Worm (Caenorhabditis elegans) whole organism, young adult: Measurements from ENCODE around the gene R10E11.5.

Experiments
- D2030.7 ChIP-seq: fragments of 200-800 bp; sonication (Bioruptor generic); IDR thresholded peaks from 2 replicates; pipeline ENCODE4 v1.3.6; 2022; ENCODE audit warnings: missing genetic modification reagents, missing genetic modification characterization, missing compliant biosample characterization
- F33H1.4 ChIP-seq: fragments of 200-800 bp; sonication (Bioruptor generic); IDR thresholded peaks from 2 replicates; pipeline ENCODE4 v1.3.6; 2022; ENCODE audit warnings: missing genetic modification reagents, missing genetic modification characterization, missing compliant biosample characterization
- F49E8.2 ChIP-seq: sonication (generic microtip); optimal IDR thresholded peaks from 3 replicates; lab custom pipeline; 2017; ENCODE audit warnings: missing genetic modification characterization, mild to moderate bottlenecking, missing compliant biosample characterization, antibody characterized with exemption, moderate library complexity; ENCODE audit not compliant: insufficient read depth
- F52B5.7 ChIP-seq: sonication (generic microtip); optimal IDR thresholded peaks from 2 replicates; lab custom pipeline; 2016; ENCODE audit warnings: mild to moderate bottlenecking, missing genetic modification characterization, missing compliant biosample characterization
- F55B11.4 ChIP-seq: sonication (generic microtip); optimal IDR thresholded peaks from 2 replicates; lab custom pipeline; 2016; ENCODE audit warnings: missing compliant biosample characterization, missing genetic modification characterization, borderline replicate concordance; ENCODE audit not compliant: insufficient read depth
- F57A8.1 ChIP-seq: fragments of 200-800 bp; sonication (Bioruptor generic); optimal IDR thresholded peaks from 2 replicates; lab custom pipeline; 2018; ENCODE audit warnings: mild to moderate bottlenecking, missing genetic modification characterization, moderate library complexity, missing compliant biosample characterization
- Y53G8AR.9 ChIP-seq: fragments of 200-800 bp; sonication (Bioruptor generic); conservative IDR thresholded peaks from 2 replicates; pipeline ENCODE4 v1.3.6; 2022; ENCODE audit warnings: missing genetic modification reagents, missing genetic modification characterization, missing compliant biosample characterization
- Y56A3A.18 ChIP-seq: fragments of 200-800 bp; sonication (Bioruptor generic); IDR thresholded peaks from 2 replicates; pipeline ENCODE4 v1.3.6; 2022; ENCODE audit warnings: missing genetic modification reagents, missing genetic modification characterization, missing compliant biosample characterization
- ama-1 ChIP-seq, 3 experiments: fragments of 150-350 bp in 1 of 3; sonication (generic microtip) in 2 of 3; optimal IDR thresholded peaks; 2 replicates each; lab custom pipeline; 2014 to 2018; ENCODE audit warnings: missing biosample characterization in 2 of 3, missing genetic modification characterization in 2 of 3, missing genetic modification reagents in 2 of 3
- athp-1 ChIP-seq: sonication (generic microtip); optimal IDR thresholded peaks from 2 replicates; lab custom pipeline; 2017; ENCODE audit warnings: mild to moderate bottlenecking, missing genetic modification characterization, missing compliant biosample characterization
- bed-1 ChIP-seq: fragments of 200-800 bp; sonication (Bioruptor generic); IDR thresholded peaks from 2 replicates; pipeline ENCODE4 v1.3.6; 2022; ENCODE audit warnings: missing genetic modification reagents, missing genetic modification characterization, missing compliant biosample characterization
- ceh-27 ChIP-seq: fragments of 200-800 bp; sonication (Bioruptor generic); optimal IDR thresholded peaks from 2 replicates; lab custom pipeline; 2018; ENCODE audit warnings: mild to moderate bottlenecking, missing genetic modification characterization, moderate library complexity, missing compliant biosample characterization
- ceh-91 ChIP-seq: fragments of 200-800 bp; sonication (Bioruptor generic); IDR thresholded peaks from 2 replicates; pipeline ENCODE4 v1.3.6; 2022; ENCODE audit warnings: missing genetic modification reagents, missing genetic modification characterization, missing compliant biosample characterization
- dpff-1 ChIP-seq: sonication (generic microtip); optimal IDR thresholded peaks from 2 replicates; lab custom pipeline; 2017; ENCODE audit warnings: mild to moderate bottlenecking, missing genetic modification characterization, missing compliant biosample characterization
- dpl-1 ChIP-seq: fragments of 150-350 bp; optimal IDR thresholded peaks from 2 replicates; lab custom pipeline; 2014; ENCODE audit warnings: missing biosample characterization, missing genetic modification reagents, missing genetic modification characterization
- efl-1 ChIP-seq: fragments of 150-350 bp; optimal IDR thresholded peaks from 2 replicates; lab custom pipeline; 2014; ENCODE audit warnings: missing biosample characterization, missing genetic modification reagents, missing genetic modification characterization
- ets-4 ChIP-seq: fragments of 200-800 bp; sonication (Bioruptor generic); optimal IDR thresholded peaks from 2 replicates; lab custom pipeline; 2018; ENCODE audit warnings: mild to moderate bottlenecking, missing genetic modification characterization, missing compliant biosample characterization
- fkh-3 ChIP-seq: sonication (generic microtip); optimal IDR thresholded peaks from 2 replicates; lab custom pipeline; 2016; ENCODE audit warnings: mild to moderate bottlenecking, missing genetic modification characterization, missing compliant biosample characterization
- him-1 ChIP-seq: sonication (generic microtip); optimal IDR thresholded peaks from 2 replicates; lab custom pipeline; 2016; ENCODE audit warnings: missing genotype, missing genetic modification reagents, missing genetic modification characterization, missing compliant biosample characterization
- hmg-1.2 ChIP-seq: fragments of 200-800 bp; sonication (Bioruptor generic); IDR thresholded peaks from 2 replicates; pipeline ENCODE4 v1.3.6; 2022; ENCODE audit warnings: missing genetic modification reagents, missing genetic modification characterization, missing compliant biosample characterization
- hrde-1 ChIP-seq: sonication (generic microtip); optimal IDR thresholded peaks from 2 replicates; lab custom pipeline; 2016; ENCODE audit warnings: missing genetic modification characterization, mild to moderate bottlenecking, missing compliant biosample characterization, moderate library complexity, missing genotype, missing genetic modification reagents, borderline replicate concordance
- let-607 ChIP-seq, 2 experiments: fragments of 200-800 bp in 1 of 2; sonication (Bioruptor generic) in 1 of 2; sonication (generic microtip) in 1 of 2; optimal IDR thresholded peaks; 2 replicates each; lab custom pipeline; 2016 to 2018; ENCODE audit warnings: mild to moderate bottlenecking in 2 of 2, missing compliant biosample characterization in 2 of 2, missing genetic modification characterization in 2 of 2, moderate library complexity in 2 of 2, missing genotype in 1 of 2
- lin-35 ChIP-seq, 3 experiments: fragments of 150-350 bp in 2 of 3; sonication (generic microtip) in 1 of 3; optimal IDR thresholded peaks; 2 replicates each; lab custom pipeline; 2014 to 2018; ENCODE audit warnings: missing biosample characterization in 3 of 3, missing genetic modification characterization in 3 of 3, missing genetic modification reagents in 3 of 3
- lir-1 ChIP-seq: fragments of 200-800 bp; sonication (Bioruptor generic); conservative IDR thresholded peaks from 2 replicates; pipeline ENCODE4 v1.3.6; 2022; ENCODE audit warnings: missing genetic modification reagents, missing genetic modification characterization, missing compliant biosample characterization
- lsl-1 ChIP-seq: fragments of 200-800 bp; sonication (Bioruptor generic); optimal IDR thresholded peaks from 2 replicates; lab custom pipeline; 2018; ENCODE audit warnings: mild to moderate bottlenecking, missing genetic modification characterization, moderate library complexity, missing compliant biosample characterization
- madf-6 ChIP-seq: fragments of 200-800 bp; sonication (Bioruptor generic); IDR thresholded peaks from 2 replicates; pipeline ENCODE4 v1.3.6; 2022; ENCODE audit warnings: missing genetic modification reagents, missing genetic modification characterization, missing compliant biosample characterization
- madf-8 ChIP-seq: fragments of 200-800 bp; sonication (Bioruptor generic); conservative IDR thresholded peaks from 2 replicates; pipeline ENCODE4 v1.3.6; 2022; ENCODE audit warnings: missing genetic modification reagents, missing genetic modification characterization, missing compliant biosample characterization
- mcd-1 ChIP-seq: fragments of 200-800 bp; sonication (Bioruptor generic); IDR thresholded peaks from 2 replicates; pipeline ENCODE4 v1.3.6; 2022; ENCODE audit warnings: missing genetic modification reagents, missing genetic modification characterization, missing compliant biosample characterization
- mxl-1 ChIP-seq: sonication (generic microtip); optimal IDR thresholded peaks from 2 replicates; lab custom pipeline; 2016; ENCODE audit warnings: missing genetic modification characterization, missing compliant biosample characterization
- nfyb-1 ChIP-seq: fragments of 200-800 bp; sonication (Bioruptor generic); IDR thresholded peaks from 2 replicates; pipeline ENCODE4 v1.3.6; 2022; ENCODE audit warnings: missing genetic modification reagents, missing genetic modification characterization, missing compliant biosample characterization
- pbrm-1 ChIP-seq: fragments of 200-800 bp; sonication (Bioruptor generic); IDR thresholded peaks from 2 replicates; pipeline ENCODE4 v1.3.6; 2022; ENCODE audit warnings: missing genetic modification reagents, missing genetic modification characterization, missing compliant biosample characterization
- pha-4 ChIP-seq: fragments of 150-350 bp; sonication (generic microtip); optimal IDR thresholded peaks from 2 replicates; lab custom pipeline; 2014; ENCODE audit warnings: missing biosample characterization, missing genetic modification reagents, missing genetic modification characterization
- rcor-1 ChIP-seq: fragments of 200-800 bp; sonication (Bioruptor generic); IDR thresholded peaks from 2 replicates; pipeline ENCODE4 v1.3.6; 2022; ENCODE audit warnings: missing genetic modification reagents, missing genetic modification characterization, missing compliant biosample characterization
- snpc-1.1 ChIP-seq: sonication (generic microtip); optimal IDR thresholded peaks from 2 replicates; lab custom pipeline; 2017; ENCODE audit warnings: missing genetic modification characterization, mild to moderate bottlenecking, missing compliant biosample characterization, antibody characterized with exemption, moderate library complexity, missing genotype, missing genetic modification reagents; ENCODE audit not compliant: insufficient read depth
- snpc-3.4 ChIP-seq: sonication (generic microtip); optimal IDR thresholded peaks from 2 replicates; lab custom pipeline; 2017; ENCODE audit warnings: missing genetic modification characterization, mild to moderate bottlenecking, missing compliant biosample characterization, antibody characterized with exemption, moderate library complexity, missing genotype, missing genetic modification reagents
- snpc-4 ChIP-seq, 5 experiments: fragments of 150-350 bp in 1 of 5; sonication (generic microtip) in 4 of 5; optimal IDR thresholded peaks; 2 replicates each; lab custom pipeline; 2014 to 2018; ENCODE audit warnings: missing genetic modification characterization in 5 of 5, missing biosample characterization in 3 of 5, antibody characterized with exemption in 2 of 5, mild to moderate bottlenecking in 2 of 5, missing compliant biosample characterization in 2 of 5, missing genotype in 2 of 5, moderate library complexity in 2 of 5, missing genetic modification reagents in 1 of 5
- tlf-1 ChIP-seq: fragments of 200-800 bp; sonication (Bioruptor generic); optimal IDR thresholded peaks from 2 replicates; lab custom pipeline; 2018; ENCODE audit warnings: mild to moderate bottlenecking, missing genetic modification characterization, missing compliant biosample characterization
- unc-130 ChIP-seq: sonication (generic microtip); optimal IDR thresholded peaks from 2 replicates; lab custom pipeline; 2016; ENCODE audit warnings: missing genetic modification reagents, missing genetic modification characterization, missing compliant biosample characterization
- ztf-25 ChIP-seq: fragments of 200-800 bp; sonication (Bioruptor generic); IDR thresholded peaks from 2 replicates; pipeline ENCODE4 v1.3.6; 2022; ENCODE audit warnings: missing genetic modification reagents, missing genetic modification characterization, missing compliant biosample characterization
- ztf-26 ChIP-seq: sonication (generic microtip); optimal IDR thresholded peaks from 2 replicates; lab custom pipeline; 2017; ENCODE audit warnings: missing genetic modification characterization, missing compliant biosample characterization
- ztf-3 ChIP-seq: fragments of 200-800 bp; sonication (Bioruptor generic); optimal IDR thresholded peaks from 2 replicates; lab custom pipeline; 2018; ENCODE audit warnings: mild to moderate bottlenecking, missing genetic modification characterization, missing compliant biosample characterization

The R10E11.5 gene

DNA sequence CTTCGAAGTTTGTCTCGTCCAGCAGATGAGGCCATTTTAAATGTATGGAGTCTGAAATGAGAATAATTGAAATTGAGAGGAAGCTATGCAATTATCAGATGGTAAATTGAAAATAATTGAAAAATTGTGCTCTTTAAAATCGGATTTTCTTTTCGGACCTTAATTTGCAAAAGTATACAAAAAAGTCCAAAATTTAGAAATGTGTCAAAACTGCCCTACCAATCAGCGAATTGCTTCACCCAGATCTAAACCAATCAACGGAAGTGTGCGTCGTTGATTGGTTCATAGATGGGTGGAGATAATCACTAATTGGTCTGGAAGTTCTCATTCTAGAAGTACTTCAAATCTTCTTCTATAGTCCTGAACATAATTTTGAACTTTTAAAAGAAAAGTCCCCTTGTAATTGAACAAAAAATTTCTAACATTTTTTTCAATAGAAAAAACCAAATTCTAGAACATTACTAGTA lies at the start of gene R10E11.5:
TSS of gene R10E11.5 (minus strand) at position 51 of the 467 bp plus-strand sequence.
- TF ChIP-seq lir-1: no peak
- no peak for TF ChIP-seq Y53G8AR.9
- TF ChIP-seq F55B11.4 (tag; lab: Kevin White, UChicago): no peak
- TF ChIP-seq ceh-91 (GFP tag; lab: Robert Waterston, UW): no peak
- no peak for TF ChIP-seq snpc-4 (GFP tag; optimal IDR thresholded peaks at IDR 0.05; lab: Kevin White, UChicago)
- no peak for TF ChIP-seq snpc-4 (tag; optimal IDR thresholded peaks at IDR 0.05; lab: Kevin White, UChicago)
- TF ChIP-seq ztf-26 (tag; lab: Kevin White, UChicago): no peak
- TF ChIP-seq lin-35 (GFP tag; optimal IDR thresholded peaks at IDR 0.05; lab: Kevin White, UChicago): no peak
- TF ChIP-seq snpc-1.1: no peak
- no peak for TF ChIP-seq hmg-1.2
- no peak for TF ChIP-seq tlf-1 (GFP tag; lab: Kevin White, UChicago)
- TF ChIP-seq dpff-1 (tag; lab: Kevin White, UChicago): no peak
- TF ChIP-seq F57A8.1 (GFP tag; lab: Kevin White, UChicago): no peak
- no peak for TF ChIP-seq athp-1 (tag; lab: Kevin White, UChicago)
- no peak for TF ChIP-seq nfyb-1 (GFP tag; lab: Robert Waterston, UW)
- no peak for TF ChIP-seq snpc-3.4 (tag; lab: Kevin White, UChicago)
- no peak for TF ChIP-seq F52B5.7 (tag; lab: Kevin White, UChicago)

- TF ChIP-seq him-1 (tag; lab: Kevin White, UChicago): no peak
- no peak for TF ChIP-seq dpl-1
- TF ChIP-seq mxl-1 (tag; lab: Kevin White, UChicago): no peak
- TF ChIP-seq bed-1 (GFP tag; lab: Robert Waterston, UW): no peak
- no peak for TF ChIP-seq ama-1 (optimal IDR thresholded peaks at IDR 0.05; lab: Kevin White, UChicago)
- no peak for TF ChIP-seq ama-1 (GFP tag; optimal IDR thresholded peaks at IDR 0.05; lab: Kevin White, UChicago)
- TF ChIP-seq ceh-27: no peak
- no peak for TF ChIP-seq unc-130 (GFP tag; lab: Kevin White, UChicago)
- TF ChIP-seq rcor-1: no peak
- TF ChIP-seq, all 124 proteins: peak for 0
Measured at ce11 chrIII:9834888-9835287, 45.4 kb upstream of the R10E11.5 start, which contains the start of gene K11H3.8. Gene K11H3.8 (plus strand): TSS chrIII:9835188.

DNA sequence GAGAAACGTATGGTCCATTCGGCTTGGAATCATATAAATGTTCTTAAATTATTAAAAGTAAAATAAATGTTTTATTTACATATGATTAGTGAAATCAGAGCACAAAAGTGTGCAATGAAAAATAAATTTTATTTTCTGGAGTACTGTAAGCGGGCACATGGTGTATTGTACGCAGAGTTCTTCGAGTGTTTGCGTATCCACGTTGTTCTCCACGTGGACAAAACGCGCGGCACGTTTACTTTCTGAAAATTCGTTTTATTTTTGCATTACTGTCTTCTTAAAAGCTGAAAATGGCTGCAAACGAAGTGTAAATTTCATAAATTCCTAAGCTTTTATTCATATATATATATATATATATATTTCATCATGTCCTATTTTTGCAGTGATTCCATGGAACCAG lies 43.1 kb upstream of the R10E11.5 start:
- peak; percentile 43 for TF ChIP-seq unc-130 (GFP tag; lab: Kevin White, UChicago)
- TF ChIP-seq F33H1.4 (GFP tag; lab: Robert Waterston, UW): peak; percentile 52
- no peak for TF ChIP-seq dpl-1
- no peak for TF ChIP-seq efl-1
- peak; percentile 59; the same call in 1 of the 2 replicates for TF ChIP-seq madf-6 (GFP tag; lab: Robert Waterston, UW)
- TF ChIP-seq lsl-1 (GFP tag; lab: Kevin White, UChicago): peak; percentile 83
- no peak for TF ChIP-seq mcd-1 (GFP tag; lab: Robert Waterston, UW)
- TF ChIP-seq D2030.7 (GFP tag; lab: Robert Waterston, UW): peak; percentile 20; the same call in 1 of the 2 replicates
- no peak for TF ChIP-seq snpc-4 (GFP tag; optimal IDR thresholded peaks at IDR 0.05; lab: Kevin White, UChicago)
- TF ChIP-seq snpc-4 (tag; optimal IDR thresholded peaks at IDR 0.05; lab: Kevin White, UChicago): peak in 1 of 4 experiments; percentile 11
- TF ChIP-seq madf-8 (GFP tag; lab: Robert Waterston, UW): peak; percentile 52

- TF ChIP-seq madf-6 (GFP tag; lab: Robert Waterston, UW): no peak
- no peak for TF ChIP-seq hrde-1
- no peak for TF ChIP-seq pbrm-1 (GFP tag; lab: Robert Waterston, UW)
- no peak for TF ChIP-seq ztf-3
- no peak for TF ChIP-seq nfyb-1 (GFP tag; lab: Robert Waterston, UW)
- no peak for TF ChIP-seq Y56A3A.18 (GFP tag; lab: Robert Waterston, UW)
- TF ChIP-seq let-607 (tag; optimal IDR thresholded peaks at IDR 0.05; lab: Kevin White, UChicago): no peak
- no peak for TF ChIP-seq ets-4 (GFP tag; lab: Kevin White, UChicago)
- TF ChIP-seq pha-4 (tag; lab: Kevin White, UChicago): no peak
- no peak for TF ChIP-seq F57A8.1 (GFP tag; lab: Kevin White, UChicago)
- TF ChIP-seq him-1 (tag; lab: Kevin White, UChicago): no peak
- no peak for TF ChIP-seq bed-1 (GFP tag; lab: Robert Waterston, UW)
- TF ChIP-seq ztf-25: no peak
- no peak for TF ChIP-seq F49E8.2
- no peak for TF ChIP-seq F52B5.7 (tag; lab: Kevin White, UChicago)
- TF ChIP-seq fkh-3: no peak
Measured at ce11 chrIII:9830502-9830901, 41.0 kb upstream of the R10E11.5 start, which contains the start of gene ZK632.12. Gene ZK632.12 (plus strand): TSS chrIII:9830802.
